Worm (Caenorhabditis elegans) whole organism, early embryonic: Measurements from ENCODE around the gene K08D8.2.

Experiments
- B0310.2 ChIP-seq: sonication (generic microtip); optimal IDR thresholded peaks from 2 replicates; lab custom pipeline; 2016; ENCODE audit warnings: mild to moderate bottlenecking, missing genetic modification characterization, missing compliant biosample characterization
- F13C5.2 ChIP-seq: sonication (generic microtip); optimal IDR thresholded peaks from 2 replicates; lab custom pipeline; 2017; ENCODE audit warnings: mild to moderate bottlenecking, missing genetic modification characterization, inconsistent platforms, missing compliant biosample characterization
- ama-1 ChIP-seq: fragments of 150-350 bp; optimal IDR thresholded peaks from 2 replicates; lab custom pipeline; 2014
- ceh-13 ChIP-seq: fragments of 200-800 bp; sonication (Bioruptor generic); optimal IDR thresholded peaks from 2 replicates; lab custom pipeline; 2018; ENCODE audit warnings: mild to moderate bottlenecking, missing genetic modification characterization, missing compliant biosample characterization
- ets-7 ChIP-seq: sonication (generic microtip); optimal IDR thresholded peaks from 2 replicates; lab custom pipeline; 2016; ENCODE audit warnings: missing genotype, missing genetic modification characterization, missing compliant biosample characterization
- flt-1 ChIP-seq: fragments of 200-800 bp; sonication (Bioruptor generic); IDR thresholded peaks from 2 replicates; pipeline ENCODE4 v1.3.6; 2022; ENCODE audit warnings: missing genetic modification characterization, missing compliant biosample characterization
- hmbx-1 ChIP-seq: sonication (generic microtip); optimal IDR thresholded peaks from 2 replicates; lab custom pipeline; 2016; ENCODE audit warnings: mild to moderate bottlenecking, missing genetic modification characterization, missing compliant biosample characterization
- hnd-1 ChIP-seq: sonication (generic microtip); optimal IDR thresholded peaks from 2 replicates; lab custom pipeline; 2016; ENCODE audit warnings: missing genetic modification characterization, missing compliant biosample characterization
- scrt-1 ChIP-seq: fragments of 200-800 bp; sonication (Bioruptor generic); IDR thresholded peaks from 2 replicates; pipeline ENCODE4 v1.3.6; 2022; ENCODE audit warnings: missing genetic modification characterization, missing compliant biosample characterization
- sea-1 ChIP-seq: fragments of 200-800 bp; sonication (Bioruptor generic); conservative IDR thresholded peaks from 2 replicates; pipeline ENCODE4 v1.3.6; 2022; ENCODE audit warnings: missing genetic modification characterization, missing compliant biosample characterization
- tbx-37 ChIP-seq: fragments of 200-800 bp; sonication (Bioruptor generic); conservative IDR thresholded peaks from 2 replicates; pipeline ENCODE4 v1.3.6; 2022; ENCODE audit warnings: missing genetic modification reagents, missing genetic modification characterization, missing compliant biosample characterization

DNA sequence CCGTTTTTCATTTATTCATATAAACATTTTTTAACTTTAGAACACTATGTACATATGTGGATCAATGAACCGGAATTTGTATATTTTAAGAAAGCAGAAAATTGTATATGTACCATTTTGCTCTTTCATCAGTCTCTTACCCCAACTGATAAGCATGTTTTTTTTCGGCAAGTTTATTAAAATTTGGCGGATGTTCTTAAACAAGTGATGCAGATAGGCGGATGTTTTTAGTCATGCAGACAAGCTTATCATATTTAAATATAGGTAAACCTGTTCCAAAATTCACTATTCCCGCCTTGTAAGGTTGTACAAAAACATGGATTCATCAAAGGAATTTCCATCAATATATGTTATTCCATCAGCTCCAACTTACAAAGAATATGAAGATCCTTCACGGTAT, 3.5 kb upstream of the K08D8.2 start, which contains the start of gene K08D8.9:
- TF ChIP-seq ama-1 (lab: Kevin White, UChicago) (no peak), ets-7 (tag; lab: Kevin White, UChicago) (no peak), sea-1 (GFP tag; lab: Robert Waterston, UW) (no peak), tbx-37 (GFP tag; lab: Robert Waterston, UW) (no peak), F13C5.2 (tag; lab: Kevin White, UChicago) (no peak), hnd-1 (tag; lab: Kevin White, UChicago) (no peak), ceh-13 (no peak), scrt-1 (no peak), hmbx-1 (no peak), B0310.2 (tag; lab: Kevin White, UChicago) (no peak), flt-1 (GFP tag; lab: Robert Waterston, UW) (no peak)
